Fruit fly (Drosophila melanogaster): ENCODE results near the gene CG44139.

Gene CG44139

dm6 chr2L:2425652-2426192, 1.1 kb downstream of the CG44139 start:
- no peak for TF ChIP-seq woc (GFP tag; optimal IDR thresholded peaks at IDR 0.05)
- TF ChIP-seq Rel (GFP tag; optimal IDR thresholded peaks at IDR 0.05) = no peak
- no peak for TF ChIP-seq Rel (tag; optimal IDR thresholded peaks at IDR 0.05)
- no peak for TF ChIP-seq Hr78 (GFP tag; optimal IDR thresholded peaks at IDR 0.05)
- TF ChIP-seq Dif (GFP tag; optimal IDR thresholded peaks at IDR 0.05; ENCODE audit: partially characterized antibody) = no peak
- TF ChIP-seq dsf (GFP tag; optimal IDR thresholded peaks at IDR 0.05; ENCODE audit: borderline replicate concordance) = no peak
- no peak for TF ChIP-seq OdsH (GFP tag; optimal IDR thresholded peaks at IDR 0.05)
- TF ChIP-seq HLH106 (tag; optimal IDR thresholded peaks at IDR 0.05) = no peak
- TF ChIP-seq rgr (GFP tag; optimal IDR thresholded peaks at IDR 0.05) = no peak
- no peak for TF ChIP-seq h (GFP tag; optimal IDR thresholded peaks at IDR 0.05)
- no peak for TF ChIP-seq psq (GFP tag; optimal IDR thresholded peaks at IDR 0.05)
- TF ChIP-seq CG32264 (GFP tag; optimal IDR thresholded peaks at IDR 0.05) = no peak

- peak in 1 of 2 experiments; percentile 7 for TF ChIP-seq foxo (GFP tag; optimal IDR thresholded peaks at IDR 0.05)
- TF ChIP-seq dsf (GFP tag; optimal IDR thresholded peaks at IDR 0.05; ENCODE audit: borderline replicate concordance) = no peak
- no peak for TF ChIP-seq CrebA (GFP tag; optimal IDR thresholded peaks at IDR 0.05; ENCODE audit: borderline replicate concordance)
- peak; percentile 10 for TF ChIP-seq sv (GFP tag; optimal IDR thresholded peaks at IDR 0.05)
- no peak for TF ChIP-seq Rel (GFP tag; optimal IDR thresholded peaks at IDR 0.05)
- TF ChIP-seq Rel (tag; optimal IDR thresholded peaks at IDR 0.05) = no peak
- TF ChIP-seq fru (GFP tag; optimal IDR thresholded peaks at IDR 0.05) = peak; percentile 7
- peak; percentile 25 for TF ChIP-seq h (GFP tag; optimal IDR thresholded peaks at IDR 0.05)
- peak; percentile 16 for TF ChIP-seq rgr (GFP tag; optimal IDR thresholded peaks at IDR 0.05)
- peak; percentile 98 for TF ChIP-seq Dfd (GFP tag; optimal IDR thresholded peaks at IDR 0.05)
- no peak for TF ChIP-seq CG9705 (GFP tag; optimal IDR thresholded peaks at IDR 0.05)
- no peak for TF ChIP-seq dmrt93B (GFP tag; optimal IDR thresholded peaks at IDR 0.05)
Observed at dm6 chr2L:2426444-2427188, 2.0 kb downstream of the CG44139 start.

dm6 chr2L:2427384-2428208, 3.0 kb downstream of the CG44139 start:
- peak; percentile 87 for TF ChIP-seq Dfd (GFP tag; optimal IDR thresholded peaks at IDR 0.05)
- no peak for TF ChIP-seq CrebA (GFP tag; optimal IDR thresholded peaks at IDR 0.05; ENCODE audit: borderline replicate concordance)

dm6 chr2L:2428209-2428488, 3.6 kb downstream of the CG44139 start, which contains the start of gene dpp:
Gene dpp, plus strand, starts transcription at chr2L:2428372.
- TF ChIP-seq Hr78 (GFP tag; optimal IDR thresholded peaks at IDR 0.05) = no peak
- TF ChIP-seq Dfd (GFP tag; optimal IDR thresholded peaks at IDR 0.05) = peak; percentile 63

dm6 chr2L:2429588-2429987, 5.0 kb downstream of the CG44139 start:
- TF ChIP-seq N (GFP tag; optimal IDR thresholded peaks at IDR 0.05) (no peak), dl (GFP tag; optimal IDR thresholded peaks at IDR 0.05; ENCODE audit: insufficient read depth in 1 of 2, partially characterized antibody in 2 of 2) (no peak), GATAd (GFP tag; optimal IDR thresholded peaks at IDR 0.05) (no peak), Dif (GFP tag; optimal IDR thresholded peaks at IDR 0.05; ENCODE audit: partially characterized antibody) (no peak), Hr83 (GFP tag; optimal IDR thresholded peaks at IDR 0.05; ENCODE audit: poor library complexity, severe bottlenecking) (no peak), Vsx2 (GFP tag; optimal IDR thresholded peaks at IDR 0.05; ENCODE audit: partially characterized antibody) (no peak), tai (GFP tag; optimal IDR thresholded peaks at IDR 0.05) (no peak), br (GFP tag; optimal IDR thresholded peaks at IDR 0.05) (no peak), usp (GFP tag; optimal IDR thresholded peaks at IDR 0.05) (no peak), Abd-B (GFP tag; optimal IDR thresholded peaks at IDR 0.05) (no peak), rgr (GFP tag; optimal IDR thresholded peaks at IDR 0.05) (no peak), lola (GFP tag; optimal IDR thresholded peaks at IDR 0.05) (no peak), Hnf4 (GFP tag; optimal IDR thresholded peaks at IDR 0.05) (no peak), CG9705 (GFP tag; optimal IDR thresholded peaks at IDR 0.05) (no peak)

Data from whole organism, wandering third instar larva.